Worm (Caenorhabditis elegans): ENCODE measurements around the gene T01B6.1.

ce11 chrX:2364703-2365299 lies 29.3 kb downstream of the T01B6.1 start:
- no peak for TF ChIP-seq ama-1 (optimal IDR thresholded peaks at IDR 0.05)
- no peak for TF ChIP-seq ets-7 (tag; optimal IDR thresholded peaks at IDR 0.05)

Measured in whole organism, early embryonic.